Worm (Caenorhabditis elegans): ENCODE data around the gene D1044.7.

The D1044.7 gene

ce11 chrIII:5508669-5509068 is at the start of gene D1044.7:
Gene D1044.7 (minus strand): TSS chrIII:5508769.
- TF ChIP-seq ham-2 (GFP tag; optimal IDR thresholded peaks at IDR 0.05), result no peak
- no peak for TF ChIP-seq sem-2 (GFP tag; optimal IDR thresholded peaks at IDR 0.05)
- TF ChIP-seq sptf-1 (tag; optimal IDR thresholded peaks at IDR 0.05), result no peak
- TF ChIP-seq drap-1 (GFP tag; optimal IDR thresholded peaks at IDR 0.05), result no peak
- no peak for TF ChIP-seq lsy-2 (tag; optimal IDR thresholded peaks at IDR 0.05)
- TF ChIP-seq nhr-12 (tag; optimal IDR thresholded peaks at IDR 0.05), result no peak
- TF ChIP-seq lin-13 (tag; optimal IDR thresholded peaks at IDR 0.05), result no peak
- no peak for TF ChIP-seq bed-3 (GFP tag; optimal IDR thresholded peaks at IDR 0.05)
- no peak for TF ChIP-seq ceh-39 (tag; optimal IDR thresholded peaks at IDR 0.05)
- TF ChIP-seq ztf-11 (tag; optimal IDR thresholded peaks at IDR 0.05), result no peak
- no peak for TF ChIP-seq cnd-1 (tag; optimal IDR thresholded peaks at IDR 0.05)
- no peak for TF ChIP-seq pha-4 (tag; optimal IDR thresholded peaks at IDR 0.05)
- no peak for TF ChIP-seq hlh-1 (tag; optimal IDR thresholded peaks at IDR 0.05)
- TF ChIP-seq blmp-1 (tag; optimal IDR thresholded peaks at IDR 0.05), result no peak

ce11 chrIII:5557246-5557819 is 48.8 kb upstream of the D1044.7 start, which contains the start of gene rpc-2:
Gene rpc-2 (plus strand): TSS chrIII:5557365.
- no peak for TF ChIP-seq nhr-237 (tag; optimal IDR thresholded peaks at IDR 0.05)
- TF ChIP-seq tbx-8 (GFP tag; optimal IDR thresholded peaks at IDR 0.05), result no peak
- no peak for TF ChIP-seq ceh-43 (GFP tag; optimal IDR thresholded peaks at IDR 0.05)
- TF ChIP-seq nhr-12 (tag; optimal IDR thresholded peaks at IDR 0.05), result no peak
- no peak for TF ChIP-seq lin-13 (tag; optimal IDR thresholded peaks at IDR 0.05)
- TF ChIP-seq unc-39 (tag; optimal IDR thresholded peaks at IDR 0.05), result no peak

- TF ChIP-seq ceh-43 (GFP tag; optimal IDR thresholded peaks at IDR 0.05), result peak; percentile 97
- TF ChIP-seq unc-62 (GFP tag; optimal IDR thresholded peaks at IDR 0.05), result no peak
- TF ChIP-seq mep-1 (tag; optimal IDR thresholded peaks at IDR 0.05), result peak; percentile 90
- TF ChIP-seq sptf-1 (tag; optimal IDR thresholded peaks at IDR 0.05), result peak; percentile 98
- peak; percentile 71 for TF ChIP-seq hlh-1 (tag; optimal IDR thresholded peaks at IDR 0.05)
- peak; percentile 98 for TF ChIP-seq mls-2 (tag; optimal IDR thresholded peaks at IDR 0.05)
- peak; percentile 87 for TF ChIP-seq drap-1 (GFP tag; optimal IDR thresholded peaks at IDR 0.05)
- TF ChIP-seq M03D4.4 (tag; optimal IDR thresholded peaks at IDR 0.05), result peak; percentile 95
- peak; percentile 81 for TF ChIP-seq flh-1 (GFP tag; optimal IDR thresholded peaks at IDR 0.05)
- no peak for TF ChIP-seq snpc-4 (tag; optimal IDR thresholded peaks at IDR 0.05)
- TF ChIP-seq nhr-237 (tag; optimal IDR thresholded peaks at IDR 0.05), result peak; percentile 24
- TF ChIP-seq ham-2 (GFP tag; optimal IDR thresholded peaks at IDR 0.05), result peak; percentile 64
- TF ChIP-seq blmp-1 (tag; optimal IDR thresholded peaks at IDR 0.05), result peak; percentile 74
- TF ChIP-seq ztf-11 (tag; optimal IDR thresholded peaks at IDR 0.05), result peak; percentile 67
- TF ChIP-seq nhr-76 (tag; optimal IDR thresholded peaks at IDR 0.05), result peak; percentile 33
- TF ChIP-seq pha-4 (tag; optimal IDR thresholded peaks at IDR 0.05), result no peak
- TF ChIP-seq nhr-2 (tag; optimal IDR thresholded peaks at IDR 0.05), result no peak
- TF ChIP-seq bed-3 (GFP tag; optimal IDR thresholded peaks at IDR 0.05), result peak; percentile 85
- TF ChIP-seq mab-5 (tag; optimal IDR thresholded peaks at IDR 0.05), result peak; percentile 56
- TF ChIP-seq lsy-2 (tag; optimal IDR thresholded peaks at IDR 0.05), result peak; percentile 64
- peak; percentile 69 for TF ChIP-seq lin-13 (tag; optimal IDR thresholded peaks at IDR 0.05)
- no peak for TF ChIP-seq unc-39 (tag; optimal IDR thresholded peaks at IDR 0.05)
- peak; percentile 36 for TF ChIP-seq lin-32 (GFP tag; optimal IDR thresholded peaks at IDR 0.05)
- TF ChIP-seq cnd-1 (tag; optimal IDR thresholded peaks at IDR 0.05), result peak; percentile 91
- TF ChIP-seq nhr-28 (tag; optimal IDR thresholded peaks at IDR 0.05), result no peak
- no peak for TF ChIP-seq elt-3 (tag; optimal IDR thresholded peaks at IDR 0.05)
- TF ChIP-seq sem-2 (GFP tag; optimal IDR thresholded peaks at IDR 0.05), result peak; percentile 76
- peak; percentile 93 for TF ChIP-seq unc-120 (tag; optimal IDR thresholded peaks at IDR 0.05; ENCODE audit: poor library complexity, severe bottlenecking)
- no peak for TF ChIP-seq nhr-12 (tag; optimal IDR thresholded peaks at IDR 0.05)
- TF ChIP-seq ces-1 (GFP tag; optimal IDR thresholded peaks at IDR 0.05), result peak; percentile 91
- TF ChIP-seq ceh-83 (GFP tag; optimal IDR thresholded peaks at IDR 0.05), result peak; percentile 94
- TF ChIP-seq zip-8 (tag; optimal IDR thresholded peaks at IDR 0.05), result no peak
- TF ChIP-seq ceh-39 (tag; optimal IDR thresholded peaks at IDR 0.05), result peak; percentile 41
- TF ChIP-seq tbx-8 (GFP tag; optimal IDR thresholded peaks at IDR 0.05), result peak; percentile 87
- TF ChIP-seq elt-1 (tag; optimal IDR thresholded peaks at IDR 0.05; ENCODE audit: borderline replicate concordance, insufficient read depth), result peak; percentile 35
Measured at ce11 chrIII:5554884-5555500, 46.4 kb upstream of the D1044.7 start, which contains the start of the genes nmad-1 and hach-1. Gene nmad-1 (minus strand): TSS chrIII:5554934. Gene hach-1 (plus strand): TSS chrIII:5555450.

Measured in whole organism, mixed stage, embryonic.